Fruit fly (Drosophila melanogaster): Measurements from ENCODE around the gene CG1271.

The CG1271 gene

DNA sequence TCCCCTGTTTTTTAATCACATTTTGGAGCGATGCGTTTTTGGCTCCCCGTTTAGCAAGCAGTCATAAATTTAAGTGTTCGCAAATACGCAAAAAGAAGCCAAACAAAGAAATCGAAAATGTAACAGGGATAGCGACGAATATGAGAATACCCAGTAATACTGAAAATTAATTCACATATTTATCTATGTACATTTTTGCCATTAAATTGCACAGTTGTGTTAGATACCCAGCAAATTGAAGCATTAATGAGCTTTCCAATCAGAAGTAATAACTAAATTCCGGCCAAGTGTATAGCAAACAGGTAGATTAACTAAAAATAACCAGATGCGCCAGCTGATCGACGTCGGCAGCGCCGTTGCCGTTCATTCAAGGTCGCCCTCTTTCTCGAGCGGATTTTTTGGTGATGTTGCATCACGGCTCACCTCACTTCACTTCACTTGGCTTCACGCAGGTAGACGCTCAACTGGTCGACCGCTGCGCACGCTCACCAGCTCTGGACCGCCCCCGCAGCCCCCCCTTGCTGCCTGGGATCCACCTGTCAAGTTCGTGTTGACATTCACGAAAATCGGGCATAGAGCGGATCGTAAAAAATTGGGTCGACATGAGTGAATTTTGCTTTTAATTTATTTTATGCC is 15.2 kb upstream of the CG1271 start (continued):
- TF ChIP-seq CG9876 (GFP tag; optimal IDR thresholded peaks at IDR 0.05), result no peak
- TF ChIP-seq CG17912 (GFP tag; optimal IDR thresholded peaks at IDR 0.05), result no peak
- TF ChIP-seq CG4617 (GFP tag; optimal IDR thresholded peaks at IDR 0.05; ENCODE audit: borderline replicate concordance), result no peak
- TF ChIP-seq Opbp (GFP tag; IDR thresholded peaks at IDR 0.05; ENCODE audit: partially characterized antibody), result no peak
- no peak for TF ChIP-seq CG10565 (GFP tag; optimal IDR thresholded peaks at IDR 0.05)
- TF ChIP-seq Atf6 (GFP tag; IDR thresholded peaks at IDR 0.05), result no peak
- TF ChIP-seq CG14710 (tag; optimal IDR thresholded peaks at IDR 0.05), result no peak
- no peak for TF ChIP-seq crc (GFP tag; optimal IDR thresholded peaks at IDR 0.05)
- no peak for TF ChIP-seq CG10462 (GFP tag; optimal IDR thresholded peaks at IDR 0.05)
- no peak for TF ChIP-seq CG12104 (GFP tag; optimal IDR thresholded peaks at IDR 0.05)
- TF ChIP-seq CG33557 (GFP tag; optimal IDR thresholded peaks at IDR 0.05), result no peak
- TF ChIP-seq kah (GFP tag; optimal IDR thresholded peaks at IDR 0.05), result no peak
- no peak for TF ChIP-seq Spps (tag; optimal IDR thresholded peaks at IDR 0.05)
- no peak for TF ChIP-seq CG11560 (tag; IDR thresholded peaks at IDR 0.05)
- TF ChIP-seq CG30403 (GFP tag; optimal IDR thresholded peaks at IDR 0.05), result no peak
- no peak for TF ChIP-seq exex (tag; optimal IDR thresholded peaks at IDR 0.05)
- no peak for TF ChIP-seq Ssrp (tag; optimal IDR thresholded peaks at IDR 0.05)
- no peak for TF ChIP-seq ewg (GFP tag; optimal IDR thresholded peaks at IDR 0.05)
- TF ChIP-seq slp2 (GFP tag; optimal IDR thresholded peaks at IDR 0.05), result no peak
- no peak for TF ChIP-seq CG18011 (GFP tag; optimal IDR thresholded peaks at IDR 0.05)
- TF ChIP-seq pho (GFP tag; optimal IDR thresholded peaks at IDR 0.05), result no peak
- no peak for TF ChIP-seq corto (GFP tag; optimal IDR thresholded peaks at IDR 0.05)
- no peak for TF ChIP-seq CG2129 (GFP tag; IDR thresholded peaks at IDR 0.05; ENCODE audit: partially characterized antibody)
- TF ChIP-seq wek (GFP tag; optimal IDR thresholded peaks at IDR 0.05), result no peak
- TF ChIP-seq Ets65A (GFP tag), result no peak
- TF ChIP-seq Elba2 (GFP tag; optimal IDR thresholded peaks at IDR 0.05), result no peak
- TF ChIP-seq NC2β (GFP tag; optimal IDR thresholded peaks at IDR 0.05), result no peak
- no peak for TF ChIP-seq CG2678 (tag; optimal IDR thresholded peaks at IDR 0.05)
- TF ChIP-seq CG18764 (GFP tag; optimal IDR thresholded peaks at IDR 0.05), result no peak
- no peak for TF ChIP-seq NFAT (GFP tag; IDR thresholded peaks at IDR 0.05)
- TF ChIP-seq vvl (GFP tag; IDR thresholded peaks at IDR 0.05), result no peak
- no peak for TF ChIP-seq CG5180 (GFP tag; optimal IDR thresholded peaks at IDR 0.05)
- TF ChIP-seq CG18262 (tag; optimal IDR thresholded peaks at IDR 0.05), result no peak
- no peak for TF ChIP-seq Poxn (GFP tag; IDR thresholded peaks at IDR 0.05)
- TF ChIP-seq CG7987 (GFP tag; optimal IDR thresholded peaks at IDR 0.05), result peak; percentile 53
- no peak for TF ChIP-seq CG33213 (GFP tag; optimal IDR thresholded peaks at IDR 0.05)
- TF ChIP-seq CG32772 (GFP tag; IDR thresholded peaks at IDR 0.05), result no peak
- no peak for TF ChIP-seq PHDP (tag; optimal IDR thresholded peaks at IDR 0.05)
- no peak for TF ChIP-seq tio (GFP tag; optimal IDR thresholded peaks at IDR 0.05)
- TF ChIP-seq CG16815 (GFP tag; optimal IDR thresholded peaks at IDR 0.05), result no peak
- TF ChIP-seq Hmr (GFP tag; optimal IDR thresholded peaks at IDR 0.05), result no peak
- no peak for TF ChIP-seq CG13296 (GFP tag; optimal IDR thresholded peaks at IDR 0.05)
- TF ChIP-seq lilli (GFP tag; optimal IDR thresholded peaks at IDR 0.05), result no peak
- no peak for TF ChIP-seq CG15601 (tag; optimal IDR thresholded peaks at IDR 0.05)
- no peak for TF ChIP-seq CG6791 (GFP tag; IDR thresholded peaks at IDR 0.05; ENCODE audit: partially characterized antibody)
- TF ChIP-seq oc (tag; optimal IDR thresholded peaks at IDR 0.05), result no peak
- TF ChIP-seq gcm2 (GFP tag; optimal IDR thresholded peaks at IDR 0.05), result no peak
- TF ChIP-seq luna (GFP tag; optimal IDR thresholded peaks at IDR 0.05), result no peak
- TF ChIP-seq Mes4 (GFP tag; optimal IDR thresholded peaks at IDR 0.05), result no peak
- TF ChIP-seq CG1603 (tag; optimal IDR thresholded peaks at IDR 0.05), result no peak
